Fruit fly (Drosophila melanogaster) whole organism, prepupa: Measurements from ENCODE around the gene P5cr-2.

Experiments used
- CG11294 ChIP-seq: fragments of 200-800 bp; sonication (Bioruptor generic); IDR thresholded peaks from 2 replicates; pipeline ENCODE4 v1.3.6; 2022; ENCODE audit warnings: missing biosample characterization, missing genetic modification characterization
- CG15336 ChIP-seq: fragments of 200-800 bp; sonication (Bioruptor generic); IDR thresholded peaks from 2 replicates; pipeline ENCODE4 v1.3.6; 2022; ENCODE audit warnings: missing biosample characterization, missing genetic modification characterization
- CG16779 ChIP-seq: fragments of 200-800 bp; sonication (Bioruptor generic); optimal IDR thresholded peaks from 3 replicates; lab custom pipeline; 2017; ENCODE audit warnings: missing biosample characterization, mild to moderate bottlenecking, missing genetic modification characterization
- CG3032 ChIP-seq: fragments of 200-800 bp; optimal IDR thresholded peaks from 2 replicates; lab custom pipeline; 2019; ENCODE audit warnings: missing biosample characterization, mild to moderate bottlenecking, missing genetic modification characterization, moderate library complexity
- CG31627 ChIP-seq: fragments of 200-800 bp; sonication (Bioruptor generic); optimal IDR thresholded peaks from 3 replicates; lab custom pipeline; 2016; ENCODE audit warnings: missing biosample characterization, missing genetic modification characterization
- CG34406 ChIP-seq: fragments of 200-800 bp; sonication (Bioruptor generic); optimal IDR thresholded peaks from 3 replicates; lab custom pipeline; 2016; ENCODE audit warnings: missing biosample characterization, missing genetic modification characterization
- CG3919 ChIP-seq: fragments of 200-800 bp; sonication (Bioruptor generic); optimal IDR thresholded peaks from 3 replicates; lab custom pipeline; 2016; ENCODE audit warnings: missing biosample characterization, missing genetic modification characterization
- CG6163 ChIP-seq: fragments of 200-800 bp; sonication (Bioruptor generic); IDR thresholded peaks from 3 replicates; pipeline ENCODE4 v1.3.6; 2022; ENCODE audit warnings: missing biosample characterization, missing genetic modification characterization
- CG6276 ChIP-seq: fragments of 200-800 bp; sonication (Bioruptor generic); optimal IDR thresholded peaks from 2 replicates; lab custom pipeline; 2017; ENCODE audit warnings: missing biosample characterization, mild to moderate bottlenecking, missing genetic modification characterization
- CG7368 ChIP-seq: fragments of 200-800 bp; sonication (Bioruptor generic); optimal IDR thresholded peaks from 3 replicates; lab custom pipeline; 2016; ENCODE audit warnings: missing biosample characterization, missing genetic modification characterization
- CG8119 ChIP-seq: fragments of 200-800 bp; sonication (Bioruptor generic); IDR thresholded peaks from 3 replicates; pipeline ENCODE4 v1.3.6; 2022; ENCODE audit warnings: missing biosample characterization, missing genetic modification characterization
- CG8632 ChIP-seq: fragments of 200-800 bp; sonication (Bioruptor generic); optimal IDR thresholded peaks from 3 replicates; lab custom pipeline; 2016; ENCODE audit warnings: missing biosample characterization, missing genetic modification characterization
- Eip75B ChIP-seq: fragments of 200-800 bp; sonication (Bioruptor generic); optimal IDR thresholded peaks from 3 replicates; lab custom pipeline; 2016; ENCODE audit warnings: missing biosample characterization, missing genetic modification characterization
- Eip78C ChIP-seq: fragments of 200-800 bp; sonication (Bioruptor generic); peaks from one replicate; lab custom pipeline; 2016; ENCODE audit warnings: missing biosample characterization, missing genetic modification characterization
- Eip93F ChIP-seq: fragments of 200-800 bp; sonication (Bioruptor generic); optimal IDR thresholded peaks from 2 replicates; lab custom pipeline; 2016; ENCODE audit warnings: missing biosample characterization, mild to moderate bottlenecking, missing genetic modification characterization
- Ets21C ChIP-seq: fragments of 200-800 bp; sonication (Bioruptor generic); optimal IDR thresholded peaks from 3 replicates; lab custom pipeline; 2016; ENCODE audit warnings: missing biosample characterization, missing genetic modification characterization
- Lpt ChIP-seq: fragments of 200-800 bp; sonication (Bioruptor generic); optimal IDR thresholded peaks from 3 replicates; lab custom pipeline; 2016; ENCODE audit warnings: missing biosample characterization, missing genetic modification characterization
- Met ChIP-seq: fragments of 200-800 bp; sonication (Bioruptor generic); optimal IDR thresholded peaks from 3 replicates; lab custom pipeline; 2016; ENCODE audit warnings: missing biosample characterization, missing genetic modification characterization
- OdsH ChIP-seq: fragments of 200-800 bp; sonication (Bioruptor generic); optimal IDR thresholded peaks from 3 replicates; lab custom pipeline; 2016; ENCODE audit warnings: missing biosample characterization, missing genetic modification characterization
- Smox ChIP-seq: fragments of 200-800 bp; sonication (Bioruptor generic); optimal IDR thresholded peaks from 3 replicates; lab custom pipeline; 2016; ENCODE audit warnings: missing biosample characterization, missing genetic modification characterization
- Sox102F ChIP-seq: fragments of 200-800 bp; sonication (Bioruptor generic); optimal IDR thresholded peaks from 2 replicates; lab custom pipeline; 2016; ENCODE audit warnings: missing biosample characterization, mild to moderate bottlenecking, missing genetic modification characterization
- Sox14 ChIP-seq: fragments of 200-800 bp; sonication (Bioruptor generic); optimal IDR thresholded peaks from 3 replicates; lab custom pipeline; 2016; ENCODE audit warnings: missing biosample characterization, missing genetic modification characterization
- Sox15 ChIP-seq: fragments of 200-800 bp; sonication (Bioruptor generic); optimal IDR thresholded peaks from 3 replicates; lab custom pipeline; 2016; ENCODE audit warnings: missing biosample characterization, missing genetic modification characterization
- cyc ChIP-seq: fragments of 200-800 bp; sonication (Bioruptor generic); optimal IDR thresholded peaks from 3 replicates; lab custom pipeline; 2016; ENCODE audit warnings: missing biosample characterization, missing genetic modification characterization
- dsx ChIP-seq: fragments of 200-800 bp; optimal IDR thresholded peaks from 3 replicates; lab custom pipeline; 2019; ENCODE audit warnings: missing biosample characterization, mild to moderate bottlenecking, missing genetic modification characterization, moderate library complexity; ENCODE audit not compliant: poor library complexity, severe bottlenecking
- eg ChIP-seq: fragments of 200-800 bp; sonication (Bioruptor generic); IDR thresholded peaks from 3 replicates; pipeline ENCODE4 v1.3.6; 2022; ENCODE audit warnings: missing biosample characterization, missing genetic modification characterization
- esn ChIP-seq: fragments of 200-800 bp; sonication (Bioruptor generic); optimal IDR thresholded peaks from 2 replicates; lab custom pipeline; 2016; ENCODE audit warnings: missing biosample characterization, mild to moderate bottlenecking, missing genetic modification characterization, moderate library complexity
- fkh ChIP-seq: fragments of 200-800 bp; sonication (Bioruptor generic); optimal IDR thresholded peaks from 3 replicates; lab custom pipeline; 2017; ENCODE audit warnings: missing biosample characterization, mild to moderate bottlenecking, missing genetic modification characterization, moderate library complexity
- lz ChIP-seq: fragments of 200-800 bp; sonication (Bioruptor generic); optimal IDR thresholded peaks from 3 replicates; lab custom pipeline; 2016; ENCODE audit warnings: missing biosample characterization, missing genetic modification characterization
- salr ChIP-seq, 2 experiments: fragments of 200-800 bp; sonication (Bioruptor generic); optimal IDR thresholded peaks; 3 replicates each; lab custom pipeline; 2016 to 2018; ENCODE audit warnings: missing biosample characterization in 2 of 2, missing genetic modification characterization in 2 of 2, mild to moderate bottlenecking in 1 of 2
- spab ChIP-seq: fragments of 200-800 bp; sonication (Bioruptor generic); optimal IDR thresholded peaks from 2 replicates; lab custom pipeline; 2017; ENCODE audit warnings: missing biosample characterization, mild to moderate bottlenecking, missing genetic modification characterization, missing genetic modification reagents
- ss ChIP-seq, 2 experiments: fragments of 200-800 bp; sonication (Bioruptor generic); optimal IDR thresholded peaks; 2 replicates in 1 of 2; 3 replicates in 1 of 2; lab custom pipeline; 2017 to 2018; ENCODE audit warnings: mild to moderate bottlenecking in 2 of 2, missing biosample characterization in 2 of 2, missing genetic modification characterization in 2 of 2, moderate library complexity in 1 of 2
- svp ChIP-seq: fragments of 200-800 bp; sonication (Bioruptor generic); peaks from one replicate; lab custom pipeline; 2016; ENCODE audit warnings: missing biosample characterization, missing genetic modification characterization
- topi ChIP-seq: fragments of 200-800 bp; sonication (Bioruptor generic); optimal IDR thresholded peaks from 3 replicates; lab custom pipeline; 2016; ENCODE audit warnings: missing biosample characterization, missing genetic modification characterization
- vri ChIP-seq: fragments of 200-800 bp; sonication (Bioruptor generic); optimal IDR thresholded peaks from 3 replicates; lab custom pipeline; 2016; ENCODE audit warnings: missing biosample characterization, mild to moderate bottlenecking, missing genetic modification characterization

P5cr-2 gene

DNA sequence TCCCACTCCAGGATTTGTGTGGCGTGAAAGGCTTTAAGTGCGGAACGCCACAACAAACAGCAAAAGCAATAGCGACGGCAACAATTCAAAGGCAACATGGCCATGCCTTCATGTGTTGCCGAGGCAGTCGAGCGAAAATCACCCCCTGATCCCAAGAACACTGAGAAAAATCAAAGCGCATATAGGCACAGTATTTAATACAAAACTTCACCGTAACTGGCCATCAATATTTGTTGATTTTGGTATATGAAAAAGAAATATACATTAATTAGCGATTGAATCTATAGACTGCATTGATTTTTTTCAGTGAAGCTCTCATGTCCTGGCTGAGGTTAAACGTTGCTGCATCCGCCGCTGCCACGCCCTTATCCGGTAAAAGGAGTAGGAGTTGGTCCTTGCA lies 33.5 kb upstream of the P5cr-2 start (continued):
- TF ChIP-seq CG3919 (GFP tag; lab: Kevin White, UChicago) (peak; percentile 67), Lpt (peak; percentile 17), CG11294 (GFP tag; lab: Robert Waterston, UW) (no peak), Sox14 (GFP tag; lab: Kevin White, UChicago) (peak; percentile 60), CG7368 (GFP tag; lab: Kevin White, UChicago) (peak; percentile 48), Eip78C (GFP tag; lab: Kevin White, UChicago) (peak; percentile 88), CG16779 (tag; lab: Kevin White, UChicago) (peak; percentile 39), lz (GFP tag; lab: Kevin White, UChicago) (peak; percentile 63), dsx (peak; percentile 48), CG6163 (GFP tag; lab: Robert Waterston, UW) (peak; percentile 78), CG6276 (GFP tag; lab: Kevin White, UChicago) (peak; percentile 5), topi (GFP tag; lab: Kevin White, UChicago) (peak; percentile 66), Ets21C (GFP tag; lab: Kevin White, UChicago) (peak; percentile 54), vri (GFP tag; lab: Kevin White, UChicago) (peak; percentile 26), CG8119 (GFP tag; lab: Robert Waterston, UW) (peak; percentile 45; the same call in 1 of the 3 replicates), CG31627 (GFP tag; lab: Kevin White, UChicago) (peak; percentile 64), eg (GFP tag; lab: Robert Waterston, UW) (peak; percentile 57; the same call in 2 of the 3 replicates), Eip93F (GFP tag; lab: Kevin White, UChicago) (no peak), cyc (GFP tag; lab: Kevin White, UChicago) (peak; percentile 60), spab (GFP tag; lab: Kevin White, UChicago) (peak; percentile 56), CG8632 (GFP tag; lab: Kevin White, UChicago) (peak; percentile 37), Met (GFP tag; lab: Kevin White, UChicago) (peak; percentile 70), OdsH (GFP tag; lab: Kevin White, UChicago) (peak; percentile 63), ss (GFP tag; optimal IDR thresholded peaks at IDR 0.05; lab: Kevin White, UChicago) (peak; percentile 44 to 75), fkh (GFP tag; lab: Kevin White, UChicago) (no peak), esn (GFP tag; lab: Kevin White, UChicago) (peak; percentile 69), CG3032 (tag; lab: Kevin White, UChicago) (peak; percentile 66), Sox102F (GFP tag; lab: Kevin White, UChicago) (peak; percentile 59), svp (GFP tag; lab: Kevin White, UChicago) (peak; percentile 86), CG15336 (GFP tag; lab: Robert Waterston, UW) (peak; percentile 45)

DNA sequence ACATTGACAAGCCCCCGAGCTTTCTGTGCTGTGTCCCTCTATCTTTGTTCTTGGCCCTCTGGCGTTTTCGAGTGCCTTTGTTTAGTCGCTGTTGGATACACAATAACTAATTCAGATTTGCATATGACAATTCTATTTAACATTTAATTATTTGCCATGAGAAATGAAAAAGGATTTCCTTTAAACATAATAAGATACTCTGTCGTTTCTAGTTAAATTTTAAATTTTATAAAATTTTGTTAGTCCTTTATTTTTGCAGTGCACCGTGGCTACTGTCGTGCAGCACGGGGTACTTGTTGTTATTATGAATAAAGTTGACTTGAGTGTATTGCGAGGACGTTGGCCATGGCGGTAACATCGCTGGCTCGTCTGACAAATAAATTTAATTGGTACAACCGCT lies 31.8 kb upstream of the P5cr-2 start:
- TF ChIP-seq Eip75B (GFP tag; lab: Kevin White, UChicago) (peak; percentile 1), CG6163 (GFP tag; lab: Robert Waterston, UW) (0 out of 3 replicates have a peak, but pooled peaks have one; percentile 17), esn (GFP tag; lab: Kevin White, UChicago) (peak; percentile 9), CG31627 (GFP tag; lab: Kevin White, UChicago) (no peak), Met (GFP tag; lab: Kevin White, UChicago) (peak; percentile 8), ss (GFP tag; optimal IDR thresholded peaks at IDR 0.05; lab: Kevin White, UChicago) (peak in 1 of 2 experiments; percentile 26), dsx (no peak), CG3032 (tag; lab: Kevin White, UChicago) (peak; percentile 6), Eip78C (GFP tag; lab: Kevin White, UChicago) (peak; percentile 68), Sox15 (GFP tag; lab: Kevin White, UChicago) (no peak), Eip93F (GFP tag; lab: Kevin White, UChicago) (no peak), svp (GFP tag; lab: Kevin White, UChicago) (peak; percentile 59), Smox (peak; percentile 2)

- no peak for TF ChIP-seq CG34406 (GFP tag; lab: Kevin White, UChicago)
- TF ChIP-seq CG6276 (GFP tag; lab: Kevin White, UChicago): no peak
- peak; percentile 51 for TF ChIP-seq CG7368 (GFP tag; lab: Kevin White, UChicago)
- no peak for TF ChIP-seq Sox15 (GFP tag; lab: Kevin White, UChicago)
- no peak for TF ChIP-seq vri (GFP tag; lab: Kevin White, UChicago)
- TF ChIP-seq salr (GFP tag; optimal IDR thresholded peaks at IDR 0.05; lab: Kevin White, UChicago): no peak
Observed at dm6 chr3R:17505599-17505998, 29.0 kb upstream of the P5cr-2 start, which contains the start of gene Dscam3. Gene Dscam3 (minus strand): TSS chr3R:17505667.
